Fruit fly (Drosophila melanogaster) whole organism, prepupa: ENCODE results near the gene CG13258.

Source experiments
- CG10631 ChIP-seq: fragments of 200-800 bp; sonication (Bioruptor generic); optimal IDR thresholded peaks from 2 replicates; lab custom pipeline; 2016; ENCODE audit warnings: missing biosample characterization, missing genetic modification characterization
- CG11902 ChIP-seq: fragments of 200-800 bp; sonication (Bioruptor generic); optimal IDR thresholded peaks from 3 replicates; lab custom pipeline; 2016; ENCODE audit warnings: missing biosample characterization, missing genetic modification characterization
- CG15336 ChIP-seq: fragments of 200-800 bp; sonication (Bioruptor generic); IDR thresholded peaks from 2 replicates; pipeline ENCODE4 v1.3.6; 2022; ENCODE audit warnings: missing biosample characterization, missing genetic modification characterization
- CG3032 ChIP-seq: fragments of 200-800 bp; optimal IDR thresholded peaks from 2 replicates; lab custom pipeline; 2019; ENCODE audit warnings: missing biosample characterization, mild to moderate bottlenecking, missing genetic modification characterization, moderate library complexity
- CG6792 ChIP-seq: fragments of 200-800 bp; sonication (Bioruptor generic); optimal IDR thresholded peaks from 3 replicates; lab custom pipeline; 2016; ENCODE audit warnings: missing biosample characterization, missing genetic modification characterization
- CG6854 ChIP-seq: fragments of 200-800 bp; sonication (Bioruptor generic); optimal IDR thresholded peaks from 2 replicates; lab custom pipeline; 2017; ENCODE audit warnings: missing biosample characterization, mild to moderate bottlenecking, missing genetic modification characterization
- Smox ChIP-seq: fragments of 200-800 bp; sonication (Bioruptor generic); optimal IDR thresholded peaks from 3 replicates; lab custom pipeline; 2016; ENCODE audit warnings: missing biosample characterization, missing genetic modification characterization
- Sox14 ChIP-seq: fragments of 200-800 bp; sonication (Bioruptor generic); optimal IDR thresholded peaks from 3 replicates; lab custom pipeline; 2016; ENCODE audit warnings: missing biosample characterization, missing genetic modification characterization
- fkh ChIP-seq: fragments of 200-800 bp; sonication (Bioruptor generic); optimal IDR thresholded peaks from 3 replicates; lab custom pipeline; 2017; ENCODE audit warnings: missing biosample characterization, mild to moderate bottlenecking, missing genetic modification characterization, moderate library complexity
- spab ChIP-seq: fragments of 200-800 bp; sonication (Bioruptor generic); optimal IDR thresholded peaks from 2 replicates; lab custom pipeline; 2017; ENCODE audit warnings: missing biosample characterization, mild to moderate bottlenecking, missing genetic modification characterization, missing genetic modification reagents

dm6 chr2L:16337785-16338184, 45.0 kb upstream of the CG13258 start, which contains the start of gene CG31817:
- TF ChIP-seq Sox14 (GFP tag; lab: Kevin White, UChicago) (no peak), fkh (GFP tag; lab: Kevin White, UChicago) (no peak), CG3032 (no peak), spab (GFP tag; lab: Kevin White, UChicago) (no peak), CG6854 (GFP tag; lab: Kevin White, UChicago) (no peak), CG10631 (no peak), CG6792 (GFP tag; lab: Kevin White, UChicago) (no peak), CG11902 (no peak), Smox (GFP tag; lab: Kevin White, UChicago) (no peak), CG15336 (no peak)
